Fruit fly (Drosophila melanogaster) whole organism, embryonic: Measurements from ENCODE around the gene CG5793.
A peak's percentile ranks its signal among the peaks of the same experiment; 100 is the strongest.

Experiments
- CG11504 ChIP-seq: fragments of 200-800 bp; sonication (Bioruptor generic); optimal IDR thresholded peaks from 3 replicates; lab custom pipeline; 2019; ENCODE audit warnings: missing biosample characterization, mild to moderate bottlenecking, missing genetic modification characterization, moderate library complexity
- CG14667 ChIP-seq: fragments of 200-800 bp; sonication (Bioruptor generic); IDR thresholded peaks from 2 replicates; pipeline ENCODE4 v1.3.6; 2022; ENCODE audit warnings: missing biosample characterization, missing genetic modification characterization
- CG16813 ChIP-seq: fragments of 200-800 bp; sonication (Bioruptor generic); IDR thresholded peaks from 3 replicates; pipeline ENCODE4 v1.3.6; 2022; ENCODE audit warnings: missing biosample characterization, missing genetic modification characterization; ENCODE audit not compliant: partially characterized antibody
- CG16863 ChIP-seq: fragments of 200-800 bp; sonication (Bioruptor generic); optimal IDR thresholded peaks from 3 replicates; lab custom pipeline; 2016; ENCODE audit warnings: missing biosample characterization, missing genetic modification characterization
- CG2875 ChIP-seq: fragments of 200-800 bp; sonication (Bioruptor generic); optimal IDR thresholded peaks from 2 replicates; lab custom pipeline; 2017; ENCODE audit warnings: missing biosample characterization, mild to moderate bottlenecking, missing genetic modification characterization, missing genetic modification reagents
- CG31388 ChIP-seq: fragments of 200-800 bp; sonication (Bioruptor generic); optimal IDR thresholded peaks from 2 replicates; lab custom pipeline; 2016; ENCODE audit warnings: missing biosample characterization, missing genetic modification characterization
- CG4424 ChIP-seq: fragments of 200-800 bp; sonication (Bioruptor generic); optimal IDR thresholded peaks from 3 replicates; lab custom pipeline; 2016; ENCODE audit warnings: missing biosample characterization, missing genetic modification characterization
- CG6689 ChIP-seq: fragments of 200-800 bp; sonication (Bioruptor generic); IDR thresholded peaks from 2 replicates; pipeline ENCODE4 v1.3.6; 2022; ENCODE audit warnings: missing biosample characterization, missing genetic modification characterization
- CG6791 ChIP-seq: fragments of 200-800 bp; sonication (Bioruptor generic); IDR thresholded peaks from 3 replicates; pipeline ENCODE4 v1.3.6; 2022; ENCODE audit warnings: missing biosample characterization, missing genetic modification characterization; ENCODE audit not compliant: partially characterized antibody
- CG7372 ChIP-seq: fragments of 200-800 bp; sonication (Bioruptor generic); IDR thresholded peaks from 2 replicates; pipeline ENCODE4 v1.3.6; 2022; ENCODE audit warnings: missing biosample characterization, missing genetic modification characterization
- CG8924 ChIP-seq: fragments of 200-800 bp; optimal IDR thresholded peaks from 3 replicates; lab custom pipeline; 2019; ENCODE audit warnings: missing biosample characterization, mild to moderate bottlenecking, missing genetic modification characterization, moderate library complexity
- Dll ChIP-seq: fragments of 200-800 bp; sonication (Bioruptor generic); IDR thresholded peaks from 4 replicates; pipeline ENCODE4 v1.3.6; 2022; ENCODE audit warnings: missing biosample characterization, missing genetic modification characterization; ENCODE audit not compliant: partially characterized antibody
- E2f2 ChIP-seq: fragments of 200-800 bp; sonication (Bioruptor generic); IDR thresholded peaks from 2 replicates; pipeline ENCODE4 v1.3.6; 2022; ENCODE audit warnings: missing biosample characterization, missing genetic modification characterization
- Fer1 ChIP-seq: fragments of 200-800 bp; sonication (Bioruptor generic); optimal IDR thresholded peaks from 2 replicates; lab custom pipeline; 2017; ENCODE audit warnings: missing biosample characterization, mild to moderate bottlenecking, missing genetic modification characterization
- Hand ChIP-seq: fragments of 200-800 bp; sonication (Bioruptor generic); optimal IDR thresholded peaks from 2 replicates; lab custom pipeline; 2017; ENCODE audit warnings: mild to moderate bottlenecking, missing biosample characterization, missing genetic modification reagents, missing genetic modification characterization
- Hmx ChIP-seq: fragments of 200-800 bp; sonication (Bioruptor generic); optimal IDR thresholded peaks from 2 replicates; lab custom pipeline; 2016; ENCODE audit warnings: missing biosample characterization, missing genetic modification characterization
- Hr3 ChIP-seq: fragments of 200-800 bp; sonication (Bioruptor generic); optimal IDR thresholded peaks from 3 replicates; lab custom pipeline; 2016; ENCODE audit warnings: missing biosample characterization, missing genetic modification characterization
- Hr39 ChIP-seq: fragments of >200 bp; optimal IDR thresholded peaks from 2 replicates; lab custom pipeline; 2017
- MBD-R2 ChIP-seq: fragments of 200-800 bp; sonication (Bioruptor generic); IDR thresholded peaks from 2 replicates; pipeline ENCODE4 v1.3.6; 2022; ENCODE audit warnings: missing biosample characterization, missing genetic modification characterization
- Max ChIP-seq: fragments of 200-800 bp; sonication (Bioruptor generic); optimal IDR thresholded peaks from 2 replicates; lab custom pipeline; 2016; ENCODE audit warnings: missing biosample characterization, mild to moderate bottlenecking, missing genetic modification characterization
- Sin3A ChIP-seq: fragments of >200 bp; optimal IDR thresholded peaks from 2 replicates; lab custom pipeline; 2018
- Trl ChIP-seq, 3 experiments: fragments of >200 bp in 2 of 3; fragments of 200-800 bp in 1 of 3; sonication (Bioruptor generic) in 1 of 3; optimal IDR thresholded peaks; 2 replicates in 1 of 3; 3 replicates in 2 of 3; lab custom pipeline; 2016 to 2017; ENCODE audit warnings: missing biosample characterization in 1 of 3, missing genetic modification characterization in 1 of 3
- Xbp1 ChIP-seq: fragments of 200-800 bp; sonication (Bioruptor generic); optimal IDR thresholded peaks from 3 replicates; lab custom pipeline; 2016; ENCODE audit warnings: missing biosample characterization, mild to moderate bottlenecking, missing genetic modification characterization
- Xrp1 ChIP-seq: fragments of 200-800 bp; sonication (Bioruptor generic); IDR thresholded peaks from 2 replicates; pipeline ENCODE4 v1.3.6; 2022; ENCODE audit warnings: missing biosample characterization, missing genetic modification characterization
- amos ChIP-seq: fragments of 200-800 bp; sonication (Bioruptor generic); IDR thresholded peaks from 2 replicates; pipeline ENCODE4 v1.3.6; 2022; ENCODE audit warnings: missing biosample characterization, missing genetic modification characterization; ENCODE audit not compliant: partially characterized antibody
- cad ChIP-seq: fragments of >200 bp; optimal IDR thresholded peaks from 2 replicates; lab custom pipeline; 2017; ENCODE audit warnings: missing biosample characterization, missing genetic modification characterization
- cg ChIP-seq: fragments of 200-800 bp; sonication (Bioruptor generic); optimal IDR thresholded peaks from 3 replicates; lab custom pipeline; 2019; ENCODE audit warnings: missing biosample characterization, mild to moderate bottlenecking, missing genetic modification characterization, moderate library complexity
- chm ChIP-seq: fragments of 200-800 bp; sonication (Bioruptor generic); IDR thresholded peaks from 2 replicates; pipeline ENCODE4 v1.3.6; 2022; ENCODE audit warnings: missing biosample characterization, missing genetic modification characterization
- chn ChIP-seq: fragments of 200-800 bp; sonication (Bioruptor generic); optimal IDR thresholded peaks from 2 replicates; lab custom pipeline; 2016; ENCODE audit warnings: missing biosample characterization, missing genetic modification characterization
- crol ChIP-seq: fragments of 200-800 bp; sonication (Bioruptor generic); IDR thresholded peaks from 2 replicates; pipeline ENCODE4 v1.3.6; 2022; ENCODE audit warnings: missing biosample characterization, missing genetic modification characterization
- cwo ChIP-seq: fragments of 200-800 bp; sonication (Bioruptor generic); optimal IDR thresholded peaks from 3 replicates; lab custom pipeline; 2017; ENCODE audit warnings: missing biosample characterization, missing genetic modification characterization, mild to moderate bottlenecking, moderate library complexity, missing genetic modification reagents
- dimm ChIP-seq: fragments of 200-800 bp; sonication (Bioruptor generic); IDR thresholded peaks from 2 replicates; pipeline ENCODE4 v1.3.6; 2022; ENCODE audit warnings: missing biosample characterization, missing genetic modification characterization
- dpn ChIP-seq, 2 experiments: fragments of 200-800 bp; sonication (Bioruptor generic); optimal IDR thresholded peaks; 3 replicates each; lab custom pipeline; 2016; ENCODE audit warnings: missing biosample characterization in 2 of 2, missing genetic modification characterization in 2 of 2
- esg ChIP-seq: fragments of 200-800 bp; sonication (Bioruptor generic); conservative IDR thresholded peaks from 2 replicates; pipeline ENCODE4 v1.3.6; 2022; ENCODE audit warnings: missing biosample characterization, missing genetic modification characterization
- gce ChIP-seq: fragments of 200-800 bp; sonication (Bioruptor generic); IDR thresholded peaks from 3 replicates; pipeline ENCODE4 v1.3.6; 2022; ENCODE audit warnings: missing biosample characterization, missing genetic modification characterization
- gfzf ChIP-seq: fragments of 200-800 bp; sonication (Bioruptor generic); optimal IDR thresholded peaks from 2 replicates; lab custom pipeline; 2016; ENCODE audit warnings: missing biosample characterization, mild to moderate bottlenecking, missing genetic modification characterization, moderate library complexity
- grn ChIP-seq: fragments of 200-800 bp; sonication (Bioruptor generic); optimal IDR thresholded peaks from 3 replicates; lab custom pipeline; 2017; ENCODE audit warnings: missing biosample characterization, missing genetic modification characterization
- hkb ChIP-seq, 2 experiments: fragments of 200-800 bp in 1 of 2; fragments of >200 bp in 1 of 2; sonication (Bioruptor generic) in 1 of 2; IDR thresholded peaks in 1 of 2; optimal IDR thresholded peaks in 1 of 2; 2 replicates each; pipeline versions ENCODE4 v1.3.6 to Lab custom; 2017 to 2022; ENCODE audit warnings: missing biosample characterization in 1 of 2, missing genetic modification characterization in 1 of 2
- insv ChIP-seq, 2 experiments: fragments of 200-800 bp; sonication (Bioruptor generic); optimal IDR thresholded peaks; 3 replicates each; lab custom pipeline; 2016 to 2018; ENCODE audit warnings: missing biosample characterization in 2 of 2, missing genetic modification characterization in 2 of 2
- nerfin-1 ChIP-seq: fragments of 200-800 bp; sonication (Bioruptor generic); optimal IDR thresholded peaks from 3 replicates; lab custom pipeline; 2019; ENCODE audit warnings: missing biosample characterization, mild to moderate bottlenecking, missing genetic modification characterization, moderate library complexity
- pfk ChIP-seq: fragments of 200-800 bp; sonication (Bioruptor generic); optimal IDR thresholded peaks from 2 replicates; lab custom pipeline; 2018; ENCODE audit warnings: missing biosample characterization, mild to moderate bottlenecking, missing genetic modification characterization, moderate library complexity
- pros ChIP-seq: fragments of 200-800 bp; sonication (Bioruptor generic); optimal IDR thresholded peaks from 3 replicates; lab custom pipeline; 2019; ENCODE audit warnings: missing biosample characterization, mild to moderate bottlenecking, missing genetic modification characterization, moderate library complexity
- so ChIP-seq: fragments of 200-800 bp; sonication (Bioruptor generic); IDR thresholded peaks from 3 replicates; pipeline ENCODE4 v1.3.6; 2022; ENCODE audit warnings: missing biosample characterization, missing genetic modification characterization
- sr ChIP-seq: fragments of 200-800 bp; sonication (Bioruptor generic); IDR thresholded peaks from 3 replicates; pipeline ENCODE4 v1.3.6; 2022; ENCODE audit warnings: missing biosample characterization, missing genetic modification characterization
- ssp ChIP-seq: fragments of 200-800 bp; sonication (Bioruptor generic); IDR thresholded peaks from 2 replicates; pipeline ENCODE4 v1.3.6; 2022; ENCODE audit warnings: missing biosample characterization, missing genetic modification characterization
- tx ChIP-seq: fragments of 200-800 bp; sonication (Bioruptor generic); optimal IDR thresholded peaks from 2 replicates; lab custom pipeline; 2016; ENCODE audit warnings: missing biosample characterization, missing genetic modification characterization
- vfl ChIP-seq: fragments of 200-800 bp; sonication (Bioruptor generic); optimal IDR thresholded peaks from 2 replicates; lab custom pipeline; 2016; ENCODE audit warnings: missing biosample characterization, missing genetic modification characterization
- vvl ChIP-seq: fragments of 200-800 bp; sonication (Bioruptor generic); IDR thresholded peaks from 2 replicates; pipeline ENCODE4 v1.3.6; 2022; ENCODE audit warnings: missing biosample characterization, missing genetic modification characterization

CG5793 gene

dm6 chr3R:21094292-21094691 lies 33.1 kb upstream of the CG5793 start (continued):
- TF ChIP-seq vfl (no peak), vvl (GFP tag; lab: Robert Waterston, UW) (no peak)

- TF ChIP-seq cad (GFP tag; lab: Kevin White, UChicago) = no peak
- TF ChIP-seq Dll (GFP tag; lab: Robert Waterston, UW) = peak; percentile 42; the same call in 1 of the 4 replicates
- no peak for TF ChIP-seq amos (GFP tag; lab: Robert Waterston, UW)
- TF ChIP-seq CG14667 = no peak
- TF ChIP-seq pros (GFP tag; lab: Kevin White, UChicago) = peak; percentile 51
- TF ChIP-seq E2f2 (GFP tag; lab: Robert Waterston, UW) = no peak
- no peak for TF ChIP-seq tx (GFP tag; lab: Kevin White, UChicago)
- TF ChIP-seq hkb (optimal IDR thresholded peaks at IDR 0.05; lab: Kevin White, UChicago) = no peak
- TF ChIP-seq hkb (GFP tag; IDR thresholded peaks at IDR 0.05; lab: Robert Waterston, UW) = 0 out of 2 replicates have a peak, but pooled peaks have one; percentile 14
- TF ChIP-seq CG16863 = no peak
- TF ChIP-seq Trl (optimal IDR thresholded peaks at IDR 0.05; lab: Kevin White, UChicago) = peak; percentile 70 to 72
- TF ChIP-seq Trl (GFP tag; optimal IDR thresholded peaks at IDR 0.05; lab: Kevin White, UChicago) = no peak
- no peak for TF ChIP-seq Max (GFP tag; lab: Kevin White, UChicago)
- TF ChIP-seq Xbp1 (GFP tag; lab: Kevin White, UChicago) = no peak
- TF ChIP-seq dpn (GFP tag; optimal IDR thresholded peaks at IDR 0.05; lab: Kevin White, UChicago) = no peak
- no peak for TF ChIP-seq Fer1 (GFP tag; lab: Kevin White, UChicago)
- no peak for TF ChIP-seq CG2875 (GFP tag; lab: Kevin White, UChicago)
- no peak for TF ChIP-seq CG16813 (GFP tag; lab: Robert Waterston, UW)
- peak; percentile 49 for TF ChIP-seq CG6689 (GFP tag; lab: Robert Waterston, UW)
- peak; percentile 55 for TF ChIP-seq cg (GFP tag; lab: Kevin White, UChicago)
- peak; percentile 30 for TF ChIP-seq nerfin-1
- no peak for TF ChIP-seq dimm (GFP tag; lab: Robert Waterston, UW)
- no peak for TF ChIP-seq CG4424 (GFP tag; lab: Kevin White, UChicago)
- no peak for TF ChIP-seq Hr39 (lab: Kevin White, UChicago)
- TF ChIP-seq chn = peak; percentile 27
- TF ChIP-seq crol (GFP tag; lab: Robert Waterston, UW) = peak; percentile 13; the same call in 1 of the 2 replicates
- TF ChIP-seq chm (GFP tag; lab: Robert Waterston, UW) = no peak
- TF ChIP-seq sr (GFP tag; lab: Robert Waterston, UW) = 0 out of 3 replicates have a peak, but pooled peaks have one; percentile 11
- TF ChIP-seq CG11504 (tag; lab: Kevin White, UChicago) = no peak
- no peak for TF ChIP-seq so (GFP tag; lab: Robert Waterston, UW)
- TF ChIP-seq gce (GFP tag; lab: Robert Waterston, UW) = 0 out of 3 replicates have a peak, but pooled peaks have one; percentile 13
- no peak for TF ChIP-seq Xrp1
- TF ChIP-seq CG31388 (GFP tag; lab: Kevin White, UChicago) = no peak
- TF ChIP-seq CG6791 = peak; percentile 39; the same call in 1 of the 3 replicates
- 0 out of 2 replicates have a peak, but pooled peaks have one; percentile 10 for TF ChIP-seq MBD-R2 (GFP tag; lab: Robert Waterston, UW)
- no peak for TF ChIP-seq CG7372 (GFP tag; lab: Robert Waterston, UW)
- no peak for TF ChIP-seq cwo (GFP tag; lab: Kevin White, UChicago)
- TF ChIP-seq ssp (GFP tag; lab: Robert Waterston, UW) = no peak
- no peak for TF ChIP-seq Hand (GFP tag; lab: Kevin White, UChicago)
- no peak for TF ChIP-seq gfzf (GFP tag; lab: Kevin White, UChicago)
- TF ChIP-seq pfk (GFP tag; lab: Kevin White, UChicago) = no peak
- TF ChIP-seq grn (GFP tag; lab: Kevin White, UChicago) = no peak
- peak in 1 of 2 experiments; percentile 18 for TF ChIP-seq insv (GFP tag; optimal IDR thresholded peaks at IDR 0.05; lab: Kevin White, UChicago)
- TF ChIP-seq Hmx = no peak
- TF ChIP-seq esg = no peak
- TF ChIP-seq Sin3A (lab: Kevin White, UChicago) = no peak
- no peak for TF ChIP-seq Hr3 (GFP tag; lab: Kevin White, UChicago)
- no peak for TF ChIP-seq CG8924
Measured at dm6 chr3R:21096532-21097143, 30.7 kb upstream of the CG5793 start.
